Worm (Caenorhabditis elegans): ENCODE data around the gene F47B7.2.

DNA sequence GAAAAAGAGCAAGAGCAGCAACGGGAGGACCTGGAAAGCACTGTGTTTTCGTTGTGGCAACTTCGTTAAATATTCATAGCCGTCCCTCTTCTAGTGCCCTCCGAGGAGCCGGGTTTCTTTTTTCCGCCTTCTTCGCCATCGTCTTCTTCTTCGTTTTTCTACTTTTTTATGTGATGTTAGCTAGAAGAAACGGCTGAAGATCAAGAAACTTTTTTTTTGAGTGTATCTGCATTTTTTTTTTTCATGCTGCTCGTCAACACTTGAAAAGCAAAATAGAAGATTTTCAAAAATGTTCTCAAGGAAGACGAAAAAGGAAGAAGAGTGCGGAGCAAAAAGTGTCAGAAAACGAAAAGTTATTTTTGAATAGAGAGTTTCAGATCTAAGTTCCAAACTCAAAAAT, 54.7 kb downstream of the F47B7.2 start:
- TF ChIP-seq Y67H2A.10 (GFP tag; conservative IDR thresholded peaks at IDR 0.05): no peak
- TF ChIP-seq ccch-3 (GFP tag; optimal IDR thresholded peaks at IDR 0.05): no peak
- no peak for TF ChIP-seq ceh-40 (GFP tag; IDR thresholded peaks at IDR 0.05)
- no peak for TF ChIP-seq aptf-3 (GFP tag; IDR thresholded peaks at IDR 0.05)
- no peak for TF ChIP-seq sptf-2 (GFP tag; optimal IDR thresholded peaks at IDR 0.05)
- TF ChIP-seq snpc-4 (GFP tag; optimal IDR thresholded peaks at IDR 0.05): no peak
- no peak for TF ChIP-seq snpc-4 (tag; optimal IDR thresholded peaks at IDR 0.05)
- TF ChIP-seq egl-44 (GFP tag; IDR thresholded peaks at IDR 0.05): no peak
- no peak for TF ChIP-seq sdz-38 (tag; optimal IDR thresholded peaks at IDR 0.05)
- TF ChIP-seq ztf-26 (tag; optimal IDR thresholded peaks at IDR 0.05): no peak
- no peak for TF ChIP-seq rpc-1 (optimal IDR thresholded peaks at IDR 0.05)
- no peak for TF ChIP-seq rpc-1 (tag; optimal IDR thresholded peaks at IDR 0.05)
